Fruit fly (Drosophila melanogaster) whole organism, adult: ENCODE results near the gene faf.

Experiments
- CG7045 ChIP-seq: fragments of 200-800 bp; sonication (Bioruptor generic); optimal IDR thresholded peaks from 2 replicates; lab custom pipeline; 2017; ENCODE audit warnings: missing biosample characterization, mild to moderate bottlenecking, missing genetic modification characterization
- kay ChIP-seq: fragments of 200-800 bp; sonication (Bioruptor generic); peaks from one replicate; lab custom pipeline; 2016; ENCODE audit warnings: missing biosample characterization, missing genetic modification characterization, borderline replicate concordance

- peak; percentile 61 for TF ChIP-seq kay
- no peak for TF ChIP-seq CG7045
Observed at dm6 chr3R:31738060-31738619, 38.7 kb upstream of the faf start, which contains the start of gene eEF1alpha2.
